Fruit fly (Drosophila melanogaster) whole organism, embryonic: ENCODE data around the gene cher.

Experiments
- Aef1 ChIP-seq: fragments of 200-800 bp; sonication (Bioruptor generic); IDR thresholded peaks from 3 replicates; pipeline ENCODE4 v1.3.6; 2022; ENCODE audit warnings: missing biosample characterization, missing genetic modification characterization
- B-H2 ChIP-seq: fragments of 200-800 bp; sonication (Bioruptor generic); optimal IDR thresholded peaks from 2 replicates; lab custom pipeline; 2018; ENCODE audit warnings: missing biosample characterization, mild to moderate bottlenecking, missing genetic modification characterization
- C15 ChIP-seq: fragments of 200-800 bp; sonication (Bioruptor generic); IDR thresholded peaks from 3 replicates; pipeline ENCODE4 v1.3.6; 2022; ENCODE audit warnings: missing biosample characterization, missing genetic modification characterization
- CG10267 ChIP-seq: fragments of 200-800 bp; sonication (Bioruptor generic); optimal IDR thresholded peaks from 2 replicates; lab custom pipeline; 2018; ENCODE audit warnings: missing biosample characterization, mild to moderate bottlenecking, missing genetic modification characterization, moderate library complexity
- CG11398 ChIP-seq: fragments of 200-800 bp; sonication (Bioruptor generic); optimal IDR thresholded peaks from 2 replicates; lab custom pipeline; 2016; ENCODE audit warnings: missing biosample characterization, missing genetic modification characterization
- CG11560 ChIP-seq: fragments of 200-800 bp; sonication (Bioruptor generic); IDR thresholded peaks from 3 replicates; pipeline ENCODE4 v1.3.6; 2022; ENCODE audit warnings: missing biosample characterization, missing genetic modification characterization
- CG11723 ChIP-seq: fragments of 200-800 bp; sonication (Bioruptor generic); optimal IDR thresholded peaks from 2 replicates; lab custom pipeline; 2017; ENCODE audit warnings: missing biosample characterization, mild to moderate bottlenecking, missing genetic modification characterization
- CG12744 ChIP-seq: fragments of 200-800 bp; sonication (Bioruptor generic); optimal IDR thresholded peaks from 2 replicates; lab custom pipeline; 2016; ENCODE audit warnings: missing biosample characterization, missing genetic modification characterization
- CG13287 ChIP-seq: fragments of 200-800 bp; sonication (Bioruptor generic); IDR thresholded peaks from 2 replicates; pipeline ENCODE4 v1.3.6; 2022; ENCODE audit warnings: missing biosample characterization, missing genetic modification characterization; ENCODE audit not compliant: partially characterized antibody
- CG14050 ChIP-seq: fragments of 200-800 bp; sonication (Bioruptor generic); IDR thresholded peaks from 3 replicates; pipeline ENCODE4 v1.3.6; 2022; ENCODE audit warnings: missing biosample characterization, missing genetic modification characterization
- CG14441 ChIP-seq: fragments of 200-800 bp; sonication (Bioruptor generic); IDR thresholded peaks from 2 replicates; pipeline ENCODE4 v1.3.6; 2022; ENCODE audit warnings: missing biosample characterization, missing genetic modification characterization
- CG15269 ChIP-seq: fragments of 200-800 bp; sonication (Bioruptor generic); optimal IDR thresholded peaks from 2 replicates; lab custom pipeline; 2018; ENCODE audit warnings: missing biosample characterization, mild to moderate bottlenecking, missing genetic modification characterization, moderate library complexity
- CG17829 ChIP-seq: fragments of 200-800 bp; optimal IDR thresholded peaks from 2 replicates; lab custom pipeline; 2019; ENCODE audit warnings: missing biosample characterization, mild to moderate bottlenecking, missing genetic modification characterization, moderate library complexity
- CG31224 ChIP-seq: fragments of 200-800 bp; sonication (Bioruptor generic); IDR thresholded peaks from 2 replicates; pipeline ENCODE4 v1.3.6; 2022; ENCODE audit warnings: missing biosample characterization, missing genetic modification characterization
- CG3163 ChIP-seq: fragments of 200-800 bp; sonication (Bioruptor generic); optimal IDR thresholded peaks from 3 replicates; lab custom pipeline; 2016; ENCODE audit warnings: missing biosample characterization, missing genetic modification characterization
- CG43689 ChIP-seq: fragments of 200-800 bp; sonication (Bioruptor generic); IDR thresholded peaks from 2 replicates; pipeline ENCODE4 v1.3.6; 2022; ENCODE audit warnings: missing biosample characterization, missing genetic modification characterization
- CG4617 ChIP-seq: fragments of 200-800 bp; sonication (Bioruptor generic); optimal IDR thresholded peaks from 3 replicates; lab custom pipeline; 2016; ENCODE audit warnings: missing biosample characterization, missing genetic modification characterization, borderline replicate concordance
- CG5953 ChIP-seq: fragments of 200-800 bp; sonication (Bioruptor generic); IDR thresholded peaks from 2 replicates; pipeline ENCODE4 v1.3.6; 2022; ENCODE audit warnings: missing biosample characterization, missing genetic modification characterization
- CG6683 ChIP-seq: fragments of 200-800 bp; sonication (Bioruptor generic); optimal IDR thresholded peaks from 2 replicates; lab custom pipeline; 2017; ENCODE audit warnings: missing biosample characterization, mild to moderate bottlenecking, missing genetic modification characterization, missing genetic modification reagents
- CG6689 ChIP-seq: fragments of 200-800 bp; sonication (Bioruptor generic); IDR thresholded peaks from 2 replicates; pipeline ENCODE4 v1.3.6; 2022; ENCODE audit warnings: missing biosample characterization, missing genetic modification characterization
- CG9437 ChIP-seq: fragments of 200-800 bp; sonication (Bioruptor generic); optimal IDR thresholded peaks from 2 replicates; lab custom pipeline; 2018; ENCODE audit warnings: missing biosample characterization, mild to moderate bottlenecking, missing genetic modification characterization
- CG9609 ChIP-seq: fragments of 200-800 bp; sonication (Bioruptor generic); optimal IDR thresholded peaks from 3 replicates; lab custom pipeline; 2016; ENCODE audit warnings: missing biosample characterization, missing genetic modification characterization
- Chrac-16 ChIP-seq: fragments of 200-800 bp; sonication (Bioruptor generic); optimal IDR thresholded peaks from 3 replicates; lab custom pipeline; 2016; ENCODE audit warnings: missing biosample characterization, missing genetic modification characterization
- Drgx ChIP-seq: fragments of 200-800 bp; sonication (Bioruptor generic); IDR thresholded peaks from 2 replicates; pipeline ENCODE4 v1.3.6; 2022; ENCODE audit warnings: missing biosample characterization, missing genetic modification characterization
- E2f1 ChIP-seq: fragments of 200-800 bp; sonication (Bioruptor generic); IDR thresholded peaks from 2 replicates; pipeline ENCODE4 v1.3.6; 2022; ENCODE audit warnings: missing biosample characterization, missing genetic modification characterization
- Fer1 ChIP-seq: fragments of 200-800 bp; sonication (Bioruptor generic); optimal IDR thresholded peaks from 2 replicates; lab custom pipeline; 2017; ENCODE audit warnings: missing biosample characterization, mild to moderate bottlenecking, missing genetic modification characterization
- Hr3 ChIP-seq: fragments of 200-800 bp; sonication (Bioruptor generic); optimal IDR thresholded peaks from 3 replicates; lab custom pipeline; 2016; ENCODE audit warnings: missing biosample characterization, missing genetic modification characterization
- Hr51 ChIP-seq, 2 experiments: fragments of 200-800 bp; sonication (Bioruptor generic); optimal IDR thresholded peaks; 2 replicates in 1 of 2; 3 replicates in 1 of 2; lab custom pipeline; 2016 to 2018; ENCODE audit warnings: missing biosample characterization in 2 of 2, missing genetic modification characterization in 2 of 2, mild to moderate bottlenecking in 1 of 2, moderate library complexity in 1 of 2
- Myb ChIP-seq: fragments of 200-800 bp; sonication (Bioruptor generic); optimal IDR thresholded peaks from 2 replicates; lab custom pipeline; 2016; ENCODE audit warnings: missing biosample characterization, missing genetic modification characterization
- Pdp1 ChIP-seq, 2 experiments: fragments of 200-800 bp; sonication (Bioruptor generic); optimal IDR thresholded peaks; 3 replicates each; lab custom pipeline; 2016; ENCODE audit warnings: missing biosample characterization in 2 of 2, missing genetic modification characterization in 2 of 2, mild to moderate bottlenecking in 1 of 2, moderate library complexity in 1 of 2
- Poxn ChIP-seq: fragments of 200-800 bp; sonication (Bioruptor generic); IDR thresholded peaks from 2 replicates; pipeline ENCODE4 v1.3.6; 2022; ENCODE audit warnings: missing biosample characterization, missing genetic modification characterization
- chif ChIP-seq, 2 experiments: fragments of 200-800 bp; sonication (Bioruptor generic); optimal IDR thresholded peaks; 3 replicates each; lab custom pipeline; 2016; ENCODE audit warnings: missing biosample characterization in 2 of 2, missing genetic modification characterization in 2 of 2
- chinmo ChIP-seq: fragments of 200-800 bp; sonication (Bioruptor generic); IDR thresholded peaks from 4 replicates; pipeline ENCODE4 v1.3.6; 2022; ENCODE audit warnings: missing biosample characterization, missing genetic modification characterization; ENCODE audit not compliant: partially characterized antibody
- da ChIP-seq: fragments of 200-800 bp; sonication (Bioruptor generic); optimal IDR thresholded peaks from 2 replicates; lab custom pipeline; 2016; ENCODE audit warnings: missing biosample characterization, missing genetic modification characterization
- dmrt11E ChIP-seq: fragments of 200-800 bp; sonication (Bioruptor generic); optimal IDR thresholded peaks from 3 replicates; lab custom pipeline; 2018; ENCODE audit warnings: missing biosample characterization, mild to moderate bottlenecking, missing genetic modification characterization, moderate library complexity
- fd96Cb ChIP-seq: fragments of 200-800 bp; sonication (Bioruptor generic); optimal IDR thresholded peaks from 2 replicates; lab custom pipeline; 2018; ENCODE audit warnings: missing biosample characterization, mild to moderate bottlenecking, missing genetic modification characterization, moderate library complexity
- gce ChIP-seq: fragments of 200-800 bp; sonication (Bioruptor generic); IDR thresholded peaks from 3 replicates; pipeline ENCODE4 v1.3.6; 2022; ENCODE audit warnings: missing biosample characterization, missing genetic modification characterization
- her ChIP-seq: fragments of 200-800 bp; sonication (Bioruptor generic); optimal IDR thresholded peaks from 2 replicates; lab custom pipeline; 2016; ENCODE audit warnings: missing biosample characterization, missing genetic modification characterization
- jumu ChIP-seq: fragments of 200-800 bp; sonication (Bioruptor generic); optimal IDR thresholded peaks from 3 replicates; lab custom pipeline; 2016; ENCODE audit warnings: missing biosample characterization, missing genetic modification characterization
- lola ChIP-seq, 3 experiments: fragments of >200 bp in 2 of 3; fragments of 200-800 bp in 1 of 3; sonication (Bioruptor generic) in 1 of 3; optimal IDR thresholded peaks; 2 replicates each; lab custom pipeline; 2017 to 2019; ENCODE audit warnings: missing biosample characterization in 3 of 3, missing genetic modification characterization in 3 of 3, mild to moderate bottlenecking in 1 of 3, moderate library complexity in 1 of 3
- mld ChIP-seq: fragments of 200-800 bp; sonication (Bioruptor generic); IDR thresholded peaks from 3 replicates; pipeline ENCODE4 v1.3.6; 2022; ENCODE audit warnings: missing biosample characterization, missing genetic modification characterization; ENCODE audit not compliant: partially characterized antibody
- peb ChIP-seq: fragments of 200-800 bp; sonication (Bioruptor generic); IDR thresholded peaks from 2 replicates; pipeline ENCODE4 v1.3.6; 2022; ENCODE audit warnings: missing biosample characterization, missing genetic modification characterization
- pfk ChIP-seq: fragments of 200-800 bp; sonication (Bioruptor generic); optimal IDR thresholded peaks from 2 replicates; lab custom pipeline; 2018; ENCODE audit warnings: missing biosample characterization, mild to moderate bottlenecking, missing genetic modification characterization, moderate library complexity
- psq ChIP-seq: fragments of 200-800 bp; sonication (Bioruptor generic); optimal IDR thresholded peaks from 2 replicates; lab custom pipeline; 2017; ENCODE audit warnings: missing biosample characterization, missing genetic modification characterization
- pum ChIP-seq: fragments of 200-800 bp; sonication (Bioruptor generic); optimal IDR thresholded peaks from 2 replicates; lab custom pipeline; 2016; ENCODE audit warnings: missing biosample characterization, missing genetic modification characterization
- schlank ChIP-seq: fragments of 200-800 bp; sonication (Bioruptor generic); optimal IDR thresholded peaks from 2 replicates; lab custom pipeline; 2018; ENCODE audit warnings: missing biosample characterization, mild to moderate bottlenecking, missing genetic modification characterization
- scrt ChIP-seq: fragments of 200-800 bp; sonication (Bioruptor generic); optimal IDR thresholded peaks from 2 replicates; lab custom pipeline; 2018; ENCODE audit warnings: missing biosample characterization, mild to moderate bottlenecking, missing genetic modification characterization, moderate library complexity
- sima ChIP-seq: fragments of 200-800 bp; sonication (Bioruptor generic); optimal IDR thresholded peaks from 2 replicates; lab custom pipeline; 2016; ENCODE audit warnings: missing biosample characterization, missing genetic modification characterization
- so ChIP-seq: fragments of 200-800 bp; sonication (Bioruptor generic); IDR thresholded peaks from 3 replicates; pipeline ENCODE4 v1.3.6; 2022; ENCODE audit warnings: missing biosample characterization, missing genetic modification characterization
- ssp ChIP-seq: fragments of 200-800 bp; sonication (Bioruptor generic); IDR thresholded peaks from 2 replicates; pipeline ENCODE4 v1.3.6; 2022; ENCODE audit warnings: missing biosample characterization, missing genetic modification characterization
- usp ChIP-seq: fragments of >200 bp; optimal IDR thresholded peaks from 2 replicates; lab custom pipeline; 2017; ENCODE audit warnings: missing biosample characterization, missing genetic modification characterization
- wor ChIP-seq: fragments of 200-800 bp; sonication (Bioruptor generic); IDR thresholded peaks from 2 replicates; pipeline ENCODE4 v1.3.6; 2022; ENCODE audit warnings: missing biosample characterization, missing genetic modification characterization

Gene cher

dm6 chr3R:17077968-17078417, 47.2 kb downstream of the cher start (continued):
- no peak for TF ChIP-seq lola (GFP tag; optimal IDR thresholded peaks at IDR 0.05; lab: Kevin White, UChicago)
- TF ChIP-seq Myb (GFP tag; lab: Kevin White, UChicago), result no peak
- TF ChIP-seq CG6689, result no peak
- TF ChIP-seq CG43689 (GFP tag; lab: Robert Waterston, UW), result no peak
- TF ChIP-seq Fer1 (GFP tag; lab: Kevin White, UChicago), result peak; percentile 24
- no peak for TF ChIP-seq pfk (GFP tag; lab: Kevin White, UChicago)
- TF ChIP-seq CG14050 (GFP tag; lab: Robert Waterston, UW), result no peak
- TF ChIP-seq ssp (GFP tag; lab: Robert Waterston, UW), result no peak
- 0 out of 2 replicates have a peak, but pooled peaks have one; percentile 9 for TF ChIP-seq CG14441 (GFP tag; lab: Robert Waterston, UW)
- TF ChIP-seq schlank (tag; lab: Kevin White, UChicago), result no peak
- no peak for TF ChIP-seq da (GFP tag; lab: Kevin White, UChicago)
- TF ChIP-seq Aef1, result no peak
- TF ChIP-seq Pdp1 (GFP tag; optimal IDR thresholded peaks at IDR 0.05; lab: Kevin White, UChicago), result peak in 1 of 2 experiments; percentile 78
- TF ChIP-seq CG11560 (tag; lab: Robert Waterston, UW), result no peak
- TF ChIP-seq CG5953 (GFP tag; lab: Robert Waterston, UW), result peak; percentile 3; the same call in 1 of the 2 replicates
- no peak for TF ChIP-seq dmrt11E (tag; lab: Kevin White, UChicago)
- TF ChIP-seq scrt (GFP tag; lab: Kevin White, UChicago), result peak; percentile 23
- TF ChIP-seq E2f1 (GFP tag; lab: Robert Waterston, UW), result no peak
- no peak for TF ChIP-seq Hr51 (GFP tag; optimal IDR thresholded peaks at IDR 0.05; lab: Kevin White, UChicago)
- TF ChIP-seq CG15269 (tag; lab: Kevin White, UChicago), result no peak
- TF ChIP-seq CG6683 (GFP tag; lab: Kevin White, UChicago), result no peak
- TF ChIP-seq pum (GFP tag; lab: Kevin White, UChicago), result no peak
- TF ChIP-seq Poxn (GFP tag; lab: Robert Waterston, UW), result no peak
- TF ChIP-seq psq, result no peak
- no peak for TF ChIP-seq CG11723 (GFP tag; lab: Kevin White, UChicago)
- TF ChIP-seq chinmo (GFP tag; lab: Robert Waterston, UW), result peak; percentile 93
- no peak for TF ChIP-seq chif (GFP tag; optimal IDR thresholded peaks at IDR 0.05; lab: Kevin White, UChicago)
- TF ChIP-seq gce (GFP tag; lab: Robert Waterston, UW), result no peak
- TF ChIP-seq wor (GFP tag; lab: Robert Waterston, UW), result no peak
- no peak for TF ChIP-seq sima (GFP tag; lab: Kevin White, UChicago)
- TF ChIP-seq C15 (GFP tag; lab: Robert Waterston, UW), result no peak
- TF ChIP-seq jumu (GFP tag; lab: Kevin White, UChicago), result no peak
- TF ChIP-seq CG31224, result no peak
- TF ChIP-seq fd96Cb, result no peak
- TF ChIP-seq so, result peak; percentile 12; the same call in 1 of the 3 replicates
- peak; percentile 38 for TF ChIP-seq B-H2 (GFP tag; lab: Kevin White, UChicago)
- TF ChIP-seq Hr3, result no peak
- TF ChIP-seq CG12744, result no peak
- TF ChIP-seq CG9609 (GFP tag; lab: Kevin White, UChicago), result no peak
- no peak for TF ChIP-seq usp (GFP tag; lab: Kevin White, UChicago)
- TF ChIP-seq CG4617, result no peak
- no peak for TF ChIP-seq CG9437 (GFP tag; lab: Kevin White, UChicago)
- peak; percentile 18 for TF ChIP-seq CG17829 (tag; lab: Kevin White, UChicago)
- TF ChIP-seq CG10267 (tag; lab: Kevin White, UChicago), result no peak
- TF ChIP-seq CG13287 (GFP tag; lab: Robert Waterston, UW), result no peak; the same call in 1 of the 2 replicates
- no peak for TF ChIP-seq her
- TF ChIP-seq CG11398 (GFP tag; lab: Kevin White, UChicago), result no peak
- TF ChIP-seq peb, result no peak
- TF ChIP-seq Drgx (GFP tag; lab: Robert Waterston, UW), result no peak
- TF ChIP-seq mld, result no peak
- TF ChIP-seq CG3163 (GFP tag; lab: Kevin White, UChicago), result peak; percentile 17
- TF ChIP-seq Chrac-16 (GFP tag; lab: Kevin White, UChicago), result no peak
